Fruit fly (Drosophila melanogaster) whole organism, pupa: Measurements from ENCODE around the gene wfs1.

Experiments used
- CG17806 ChIP-seq: fragments of 200-800 bp; sonication (Bioruptor generic); optimal IDR thresholded peaks from 2 replicates; lab custom pipeline; 2018; ENCODE audit warnings: missing biosample characterization, mild to moderate bottlenecking, missing genetic modification characterization, moderate library complexity
- EcR ChIP-seq: fragments of 200-800 bp; sonication (Bioruptor generic); optimal IDR thresholded peaks from 3 replicates; lab custom pipeline; 2019; ENCODE audit warnings: missing biosample characterization, missing genetic modification characterization, mild to moderate bottlenecking, moderate library complexity, missing genetic modification reagents

DNA sequence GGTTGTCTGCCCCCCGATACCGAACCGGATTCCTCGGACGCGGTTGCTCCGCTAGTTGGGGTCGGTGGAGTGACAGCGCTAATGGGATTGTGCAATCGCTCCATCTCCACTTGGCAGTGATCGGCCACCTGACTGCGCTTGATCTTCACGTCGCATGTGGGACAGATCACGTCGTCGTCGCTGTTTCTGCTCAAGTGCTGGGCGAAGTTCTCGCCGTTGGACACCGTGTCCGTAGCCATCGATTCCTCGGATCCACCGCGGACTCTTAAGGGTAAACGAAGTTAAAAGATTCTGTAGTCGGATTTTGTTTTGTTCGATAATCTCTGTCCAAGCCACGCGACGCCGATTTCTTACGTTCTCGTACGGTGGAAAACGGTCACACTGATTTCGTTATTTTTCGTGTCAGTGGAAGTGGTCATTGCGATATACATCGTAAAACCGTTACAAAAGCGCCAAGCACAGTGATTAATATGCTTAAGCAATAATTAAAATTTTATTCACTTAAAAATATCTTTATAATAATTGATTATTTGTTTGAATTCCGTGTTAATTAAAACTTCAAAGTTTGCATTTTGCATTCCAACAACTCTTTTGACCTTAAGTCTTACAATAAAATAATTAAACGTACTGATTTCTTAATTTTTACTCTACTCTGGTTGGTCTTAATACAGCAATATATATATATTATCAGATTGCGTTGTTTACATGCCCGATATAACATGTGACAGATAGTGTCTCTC is 36.0 kb upstream of the wfs1 start, which contains the start of gene RNF220:
- no peak for TF ChIP-seq EcR (GFP tag; lab: Kevin White, UChicago)
- no peak for TF ChIP-seq CG17806 (tag; lab: Kevin White, UChicago)
